Fruit fly (Drosophila melanogaster) whole organism, embryonic: ENCODE results near the gene Nepl20.
A peak's percentile ranks its signal among the peaks of the same experiment; 100 is the strongest.

Source experiments
- Abd-B ChIP-seq: fragments of 200-800 bp; sonication (Bioruptor generic); optimal IDR thresholded peaks from 2 replicates; lab custom pipeline; 2018; ENCODE audit warnings: missing biosample characterization, mild to moderate bottlenecking, missing genetic modification characterization, moderate library complexity
- Atf6 ChIP-seq: fragments of 200-800 bp; sonication (Bioruptor generic); IDR thresholded peaks from 2 replicates; pipeline ENCODE4 v1.3.6; 2022; ENCODE audit warnings: missing biosample characterization, missing genetic modification characterization
- Bteb2 ChIP-seq: fragments of 200-800 bp; sonication (Bioruptor generic); optimal IDR thresholded peaks from 2 replicates; lab custom pipeline; 2016; ENCODE audit warnings: missing biosample characterization, missing genetic modification characterization
- CG10267 ChIP-seq: fragments of 200-800 bp; sonication (Bioruptor generic); optimal IDR thresholded peaks from 2 replicates; lab custom pipeline; 2018; ENCODE audit warnings: missing biosample characterization, mild to moderate bottlenecking, missing genetic modification characterization, moderate library complexity
- CG10654 ChIP-seq: fragments of 200-800 bp; sonication (Bioruptor generic); optimal IDR thresholded peaks from 2 replicates; lab custom pipeline; 2016; ENCODE audit warnings: missing biosample characterization, missing genetic modification characterization
- CG12236 ChIP-seq: fragments of 200-800 bp; sonication (Bioruptor generic); optimal IDR thresholded peaks from 2 replicates; lab custom pipeline; 2016; ENCODE audit warnings: missing biosample characterization, missing genetic modification characterization
- CG13287 ChIP-seq: fragments of 200-800 bp; sonication (Bioruptor generic); IDR thresholded peaks from 2 replicates; pipeline ENCODE4 v1.3.6; 2022; ENCODE audit warnings: missing biosample characterization, missing genetic modification characterization; ENCODE audit not compliant: partially characterized antibody
- CG13296 ChIP-seq: fragments of 200-800 bp; sonication (Bioruptor generic); optimal IDR thresholded peaks from 3 replicates; lab custom pipeline; 2018; ENCODE audit warnings: missing biosample characterization, mild to moderate bottlenecking, missing genetic modification characterization
- CG14014 ChIP-seq: fragments of 200-800 bp; sonication (Bioruptor generic); IDR thresholded peaks from 2 replicates; pipeline ENCODE4 v1.3.6; 2022; ENCODE audit warnings: missing biosample characterization, missing genetic modification characterization
- CG14860 ChIP-seq: fragments of 200-800 bp; sonication (Bioruptor generic); IDR thresholded peaks from 3 replicates; pipeline ENCODE4 v1.3.6; 2022; ENCODE audit warnings: missing biosample characterization, missing genetic modification characterization; ENCODE audit not compliant: partially characterized antibody
- CG15269 ChIP-seq: fragments of 200-800 bp; sonication (Bioruptor generic); optimal IDR thresholded peaks from 2 replicates; lab custom pipeline; 2018; ENCODE audit warnings: missing biosample characterization, mild to moderate bottlenecking, missing genetic modification characterization, moderate library complexity
- CG15696 ChIP-seq: fragments of 200-800 bp; sonication (Bioruptor generic); optimal IDR thresholded peaks from 2 replicates; lab custom pipeline; 2019; ENCODE audit warnings: missing biosample characterization, mild to moderate bottlenecking, missing genetic modification characterization, moderate library complexity
- CG18476 ChIP-seq: fragments of 200-800 bp; sonication (Bioruptor generic); optimal IDR thresholded peaks from 2 replicates; lab custom pipeline; 2016; ENCODE audit warnings: missing biosample characterization, mild to moderate bottlenecking, missing genetic modification characterization
- CG18764 ChIP-seq: fragments of 200-800 bp; sonication (Bioruptor generic); optimal IDR thresholded peaks from 3 replicates; lab custom pipeline; 2016; ENCODE audit warnings: missing biosample characterization, missing genetic modification characterization
- CG3065 ChIP-seq: fragments of 200-800 bp; sonication (Bioruptor generic); optimal IDR thresholded peaks from 2 replicates; lab custom pipeline; 2016; ENCODE audit warnings: missing biosample characterization, missing genetic modification characterization
- CG4730 ChIP-seq: fragments of 200-800 bp; sonication (Bioruptor generic); IDR thresholded peaks from 2 replicates; pipeline ENCODE4 v1.3.6; 2022; ENCODE audit warnings: missing biosample characterization, missing genetic modification characterization
- CG6654 ChIP-seq: fragments of 200-800 bp; sonication (Bioruptor generic); optimal IDR thresholded peaks from 2 replicates; lab custom pipeline; 2017; ENCODE audit warnings: missing biosample characterization, mild to moderate bottlenecking, missing genetic modification characterization
- CG8089 ChIP-seq: fragments of 200-800 bp; sonication (Bioruptor generic); optimal IDR thresholded peaks from 3 replicates; lab custom pipeline; 2016; ENCODE audit warnings: missing biosample characterization, missing genetic modification characterization
- CG9727 ChIP-seq: fragments of 200-800 bp; sonication (Bioruptor generic); optimal IDR thresholded peaks from 3 replicates; lab custom pipeline; 2017; ENCODE audit warnings: missing biosample characterization, mild to moderate bottlenecking, missing genetic modification characterization
- D ChIP-seq, 2 experiments: fragments of 200-800 bp in 1 of 2; fragments of >200 bp in 1 of 2; sonication (Bioruptor generic) in 1 of 2; optimal IDR thresholded peaks; 2 replicates in 1 of 2; 3 replicates in 1 of 2; lab custom pipeline; 2017; ENCODE audit warnings: mild to moderate bottlenecking in 1 of 2, missing biosample characterization in 1 of 2, missing genetic modification characterization in 1 of 2, missing genetic modification reagents in 1 of 2
- Dbx ChIP-seq: fragments of 200-800 bp; sonication (Bioruptor generic); IDR thresholded peaks from 3 replicates; pipeline ENCODE4 v1.3.6; 2022; ENCODE audit warnings: missing biosample characterization, missing genetic modification characterization
- Deaf1 ChIP-seq: fragments of 200-800 bp; optimal IDR thresholded peaks from 3 replicates; lab custom pipeline; 2019; ENCODE audit warnings: missing biosample characterization, mild to moderate bottlenecking, missing genetic modification characterization, moderate library complexity
- Dip3 ChIP-seq: fragments of 200-800 bp; sonication (Bioruptor generic); optimal IDR thresholded peaks from 3 replicates; lab custom pipeline; 2016; ENCODE audit warnings: missing biosample characterization, missing genetic modification characterization
- Gsc ChIP-seq: fragments of 200-800 bp; sonication (Bioruptor generic); IDR thresholded peaks from 2 replicates; pipeline ENCODE4 v1.3.6; 2022; ENCODE audit warnings: missing biosample characterization, missing genetic modification characterization
- Lhr ChIP-seq: fragments of 200-800 bp; sonication (Bioruptor generic); optimal IDR thresholded peaks from 3 replicates; lab custom pipeline; 2017; ENCODE audit warnings: mild to moderate bottlenecking, missing biosample characterization, missing genetic modification reagents, missing genetic modification characterization
- Med ChIP-seq: fragments of 200-800 bp; sonication (Bioruptor generic); peaks from one replicate; lab custom pipeline; 2016; ENCODE audit warnings: missing biosample characterization, missing genetic modification characterization, mild to moderate bottlenecking, inconsistent platforms, moderate library complexity
- Neu2 ChIP-seq: fragments of 200-800 bp; sonication (Bioruptor generic); optimal IDR thresholded peaks from 3 replicates; lab custom pipeline; 2016; ENCODE audit warnings: missing biosample characterization, missing genetic modification characterization, borderline replicate concordance
- Nf-YA ChIP-seq: fragments of 200-800 bp; sonication (Bioruptor generic); IDR thresholded peaks from 2 replicates; pipeline ENCODE4 v1.3.6; 2022; ENCODE audit warnings: missing biosample characterization, missing genetic modification characterization
- Sry-δ ChIP-seq: fragments of 200-800 bp; sonication (Bioruptor generic); optimal IDR thresholded peaks from 2 replicates; lab custom pipeline; 2016; ENCODE audit warnings: missing biosample characterization, missing genetic modification characterization
- abd-A ChIP-seq: fragments of 200-800 bp; sonication (Bioruptor generic); optimal IDR thresholded peaks from 3 replicates; lab custom pipeline; 2019; ENCODE audit warnings: missing biosample characterization, mild to moderate bottlenecking, missing genetic modification characterization, moderate library complexity
- ap ChIP-seq: fragments of 200-800 bp; sonication (Bioruptor generic); IDR thresholded peaks from 2 replicates; pipeline ENCODE4 v1.3.6; 2022; ENCODE audit warnings: missing biosample characterization, missing genetic modification characterization
- ato ChIP-seq: fragments of 200-800 bp; sonication (Bioruptor generic); IDR thresholded peaks from 2 replicates; pipeline ENCODE4 v1.3.6; 2022; ENCODE audit warnings: missing biosample characterization, missing genetic modification characterization; ENCODE audit not compliant: partially characterized antibody
- bbx ChIP-seq: fragments of 200-800 bp; sonication (Bioruptor generic); IDR thresholded peaks from 2 replicates; pipeline ENCODE4 v1.3.6; 2022; ENCODE audit warnings: missing biosample characterization, missing genetic modification characterization; ENCODE audit not compliant: partially characterized antibody
- btn ChIP-seq: fragments of 200-800 bp; sonication (Bioruptor generic); optimal IDR thresholded peaks from 2 replicates; lab custom pipeline; 2016; ENCODE audit warnings: missing biosample characterization, missing genetic modification characterization
- disco-r ChIP-seq: fragments of 200-800 bp; sonication (Bioruptor generic); optimal IDR thresholded peaks from 2 replicates; lab custom pipeline; 2016; ENCODE audit warnings: missing biosample characterization, missing genetic modification characterization
- en ChIP-seq: fragments of 200-800 bp; sonication (Bioruptor generic); optimal IDR thresholded peaks from 2 replicates; lab custom pipeline; 2016; ENCODE audit warnings: missing biosample characterization, missing genetic modification characterization
- ftz-f1 ChIP-seq: fragments of 200-800 bp; sonication (Bioruptor generic); optimal IDR thresholded peaks from 2 replicates; lab custom pipeline; 2016; ENCODE audit warnings: missing biosample characterization, missing genetic modification characterization
- gt ChIP-seq: fragments of 200-800 bp; sonication (Bioruptor generic); IDR thresholded peaks from 2 replicates; pipeline ENCODE4 v1.3.6; 2022; ENCODE audit warnings: missing biosample characterization, missing genetic modification characterization
- hth ChIP-seq: fragments of >200 bp; optimal IDR thresholded peaks from 2 replicates; lab custom pipeline; 2017; ENCODE audit warnings: inconsistent platforms
- lab ChIP-seq: fragments of 200-800 bp; sonication (Bioruptor generic); optimal IDR thresholded peaks from 3 replicates; lab custom pipeline; 2017; ENCODE audit warnings: missing biosample characterization, missing genetic modification characterization, mild to moderate bottlenecking, moderate library complexity, missing genetic modification reagents
- otp ChIP-seq: fragments of 200-800 bp; sonication (Bioruptor generic); IDR thresholded peaks from 3 replicates; pipeline ENCODE4, ENCODE4 v1.3.6; 2022; ENCODE audit warnings: missing biosample characterization, missing genetic modification characterization
- pan ChIP-seq, 4 experiments: fragments of >200 bp in 3 of 4; fragments of 200-800 bp in 1 of 4; sonication (Bioruptor generic) in 1 of 4; optimal IDR thresholded peaks in 3 of 4; IDR thresholded peaks in 1 of 4; 2 replicates each; pipeline versions ENCODE4 v1.3.6 to Lab custom; 2017 to 2022; ENCODE audit warnings: missing biosample characterization in 2 of 4, missing genetic modification characterization in 2 of 4, mixed read lengths in 1 of 4
- row ChIP-seq: fragments of 200-800 bp; sonication (Bioruptor generic); IDR thresholded peaks from 3 replicates; pipeline ENCODE4 v1.3.6; 2022; ENCODE audit warnings: missing biosample characterization, missing genetic modification characterization
- sens-2 ChIP-seq: fragments of 200-800 bp; sonication (Bioruptor generic); IDR thresholded peaks from 2 replicates; pipeline ENCODE4 v1.3.6; 2022; ENCODE audit warnings: missing biosample characterization, missing genetic modification characterization
- sisA ChIP-seq: fragments of 200-800 bp; sonication (Bioruptor generic); IDR thresholded peaks from 2 replicates; pipeline ENCODE4 v1.3.6; 2022; ENCODE audit warnings: missing biosample characterization, missing genetic modification characterization
- sob ChIP-seq: fragments of 200-800 bp; sonication (Bioruptor generic); IDR thresholded peaks from 2 replicates; pipeline ENCODE4 v1.3.6; 2022; ENCODE audit warnings: missing biosample characterization, missing genetic modification characterization
- usp ChIP-seq: fragments of >200 bp; optimal IDR thresholded peaks from 2 replicates; lab custom pipeline; 2017; ENCODE audit warnings: missing biosample characterization, missing genetic modification characterization
- vvl ChIP-seq: fragments of 200-800 bp; sonication (Bioruptor generic); IDR thresholded peaks from 2 replicates; pipeline ENCODE4 v1.3.6; 2022; ENCODE audit warnings: missing biosample characterization, missing genetic modification characterization
- z ChIP-seq: fragments of 200-800 bp; sonication (Bioruptor generic); IDR thresholded peaks from 3 replicates; pipeline ENCODE4 v1.3.6; 2022; ENCODE audit warnings: missing biosample characterization, missing genetic modification characterization

Nepl20 gene

DNA sequence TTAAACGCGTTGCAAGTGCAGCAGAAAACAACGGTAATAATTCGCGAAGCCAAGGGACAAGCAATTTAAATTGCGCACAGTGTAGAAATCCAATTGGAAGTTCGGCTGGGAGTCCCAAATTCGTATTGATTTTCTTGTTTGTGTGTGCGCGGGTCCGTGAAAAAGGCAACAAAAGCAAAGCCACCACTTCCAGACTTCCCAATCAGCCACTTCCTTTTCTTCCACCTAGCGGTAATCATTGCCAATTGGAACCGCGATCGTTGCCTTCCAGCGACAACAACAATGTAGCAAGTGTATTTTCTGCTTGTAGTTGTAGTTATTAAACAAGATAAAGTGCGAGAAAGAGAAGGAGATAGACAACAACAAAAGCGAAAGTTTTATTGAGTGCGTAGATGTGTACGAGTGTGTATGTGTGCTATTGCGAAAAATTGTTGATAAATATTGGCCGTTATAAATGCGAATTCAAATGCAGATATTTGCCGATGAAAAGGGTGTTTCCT lies 35.2 kb upstream of the Nepl20 start (continued):
- TF ChIP-seq CG14014 (GFP tag; lab: Robert Waterston, UW) (no peak), pan (optimal IDR thresholded peaks at IDR 0.05; lab: Kevin White, UChicago) (no peak), pan (GFP tag; optimal IDR thresholded peaks at IDR 0.05 in 1 of 2, IDR thresholded peaks at IDR 0.05 in 1 of 2) (no peak), vvl (GFP tag; lab: Robert Waterston, UW) (no peak), CG18476 (GFP tag; lab: Kevin White, UChicago) (no peak), otp (GFP tag; lab: Robert Waterston, UW) (0 out of 3 replicates have a peak, but pooled peaks have one; percentile 2), CG6654 (GFP tag; lab: Kevin White, UChicago) (no peak), usp (GFP tag; lab: Kevin White, UChicago) (no peak), gt (GFP tag; lab: Robert Waterston, UW) (no peak), ato (GFP tag; lab: Robert Waterston, UW) (no peak), en (GFP tag; lab: Kevin White, UChicago) (no peak), Abd-B (GFP tag; lab: Kevin White, UChicago) (no peak), Neu2 (peak; percentile 32), lab (GFP tag; lab: Kevin White, UChicago) (no peak), btn (GFP tag; lab: Kevin White, UChicago) (peak; percentile 3), disco-r (no peak), CG4730 (GFP tag; lab: Robert Waterston, UW) (no peak), CG3065 (no peak), sens-2 (GFP tag; lab: Robert Waterston, UW) (no peak), CG8089 (GFP tag; lab: Kevin White, UChicago) (no peak), CG13296 (GFP tag; lab: Kevin White, UChicago) (no peak), ap (GFP tag; lab: Robert Waterston, UW) (no peak), CG15269 (tag; lab: Kevin White, UChicago) (no peak), D (optimal IDR thresholded peaks at IDR 0.05; lab: Kevin White, UChicago) (peak; percentile 29), D (GFP tag; optimal IDR thresholded peaks at IDR 0.05; lab: Kevin White, UChicago) (no peak), hth (lab: Kevin White, UChicago) (no peak), sisA (GFP tag; lab: Robert Waterston, UW) (no peak), CG12236 (GFP tag; lab: Kevin White, UChicago) (no peak), CG10654 (GFP tag; lab: Kevin White, UChicago) (no peak)

DNA sequence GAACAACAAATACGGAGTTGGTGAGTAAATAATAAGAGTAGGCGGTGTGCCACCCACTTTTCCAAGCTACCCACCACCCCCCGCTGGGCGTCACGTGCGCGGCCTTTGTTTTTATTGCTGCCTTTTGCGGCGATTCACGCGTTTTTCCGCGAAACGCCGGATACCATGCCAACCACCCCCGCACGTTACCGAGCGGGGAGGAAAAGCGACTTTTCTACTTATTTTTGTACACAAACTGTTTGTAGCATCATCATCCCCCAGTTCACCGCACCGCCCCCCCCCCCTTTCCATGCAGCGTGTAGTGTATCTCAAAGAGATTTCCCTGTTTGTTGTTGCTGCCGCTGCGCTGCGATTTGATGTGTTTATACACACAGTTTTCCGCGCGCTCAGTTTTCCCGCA lies 34.6 kb upstream of the Nepl20 start:
- TF ChIP-seq CG10267 (tag; lab: Kevin White, UChicago) (no peak), Lhr (no peak), bbx (GFP tag; lab: Robert Waterston, UW) (peak; percentile 33; the same call in 1 of the 2 replicates), Deaf1 (no peak), Bteb2 (GFP tag; lab: Kevin White, UChicago) (no peak), z (GFP tag; lab: Robert Waterston, UW) (0 out of 3 replicates have a peak, but pooled peaks have one; percentile 38), Med (GFP tag; lab: Kevin White, UChicago) (peak; percentile 48), CG18764 (GFP tag; lab: Kevin White, UChicago) (no peak), row (GFP tag; lab: Robert Waterston, UW) (0 out of 3 replicates have a peak, but pooled peaks have one; percentile 19), CG13287 (GFP tag; lab: Robert Waterston, UW) (0 out of 2 replicates have a peak, but pooled peaks have one; percentile 6), Nf-YA (GFP tag; lab: Robert Waterston, UW) (no peak), abd-A (tag; lab: Kevin White, UChicago) (peak; percentile 74), Sry-δ (GFP tag; lab: Kevin White, UChicago) (no peak), Gsc (GFP tag; lab: Robert Waterston, UW) (no peak), Dip3 (no peak), Abd-B (GFP tag; lab: Kevin White, UChicago) (no peak), ftz-f1 (no peak), CG9727 (GFP tag; lab: Kevin White, UChicago) (no peak), CG14860 (GFP tag; lab: Robert Waterston, UW) (0 out of 3 replicates have a peak, but pooled peaks have one; percentile 31), CG10654 (GFP tag; lab: Kevin White, UChicago) (no peak), sob (no peak), Atf6 (0 out of 2 replicates have a peak, but pooled peaks have one; percentile 11), CG15696 (no peak), Dbx (GFP tag; lab: Robert Waterston, UW) (no peak)
